Worm (Caenorhabditis elegans) whole organism, early embryonic: ENCODE results near the gene K12H4.2.

Experiments used
- B0310.2 ChIP-seq: sonication (generic microtip); optimal IDR thresholded peaks from 2 replicates; lab custom pipeline; 2016; ENCODE audit warnings: mild to moderate bottlenecking, missing genetic modification characterization, missing compliant biosample characterization
- F13C5.2 ChIP-seq: sonication (generic microtip); optimal IDR thresholded peaks from 2 replicates; lab custom pipeline; 2017; ENCODE audit warnings: mild to moderate bottlenecking, missing genetic modification characterization, inconsistent platforms, missing compliant biosample characterization
- aly-1 ChIP-seq: sonication (generic microtip); optimal IDR thresholded peaks from 2 replicates; lab custom pipeline; 2016; ENCODE audit warnings: missing genetic modification characterization, missing compliant biosample characterization
- ama-1 ChIP-seq: fragments of 150-350 bp; optimal IDR thresholded peaks from 2 replicates; lab custom pipeline; 2014
- ceh-13 ChIP-seq: fragments of 200-800 bp; sonication (Bioruptor generic); optimal IDR thresholded peaks from 2 replicates; lab custom pipeline; 2018; ENCODE audit warnings: mild to moderate bottlenecking, missing genetic modification characterization, missing compliant biosample characterization
- ceh-36 ChIP-seq: sonication (generic microtip); optimal IDR thresholded peaks from 2 replicates; lab custom pipeline; 2016; ENCODE audit warnings: missing genetic modification characterization, inconsistent platforms, missing compliant biosample characterization
- ets-7 ChIP-seq: sonication (generic microtip); optimal IDR thresholded peaks from 2 replicates; lab custom pipeline; 2016; ENCODE audit warnings: missing genotype, missing genetic modification characterization, missing compliant biosample characterization
- flt-1 ChIP-seq: fragments of 200-800 bp; sonication (Bioruptor generic); IDR thresholded peaks from 2 replicates; pipeline ENCODE4 v1.3.6; 2022; ENCODE audit warnings: missing genetic modification characterization, missing compliant biosample characterization
- hmbx-1 ChIP-seq: sonication (generic microtip); optimal IDR thresholded peaks from 2 replicates; lab custom pipeline; 2016; ENCODE audit warnings: mild to moderate bottlenecking, missing genetic modification characterization, missing compliant biosample characterization
- hmg-4 ChIP-seq: fragments of 200-800 bp; sonication (Bioruptor generic); optimal IDR thresholded peaks from 2 replicates; lab custom pipeline; 2018; ENCODE audit warnings: mild to moderate bottlenecking, missing genetic modification characterization, missing compliant biosample characterization
- hnd-1 ChIP-seq: sonication (generic microtip); optimal IDR thresholded peaks from 2 replicates; lab custom pipeline; 2016; ENCODE audit warnings: missing genetic modification characterization, missing compliant biosample characterization
- pes-1 ChIP-seq: fragments of 200-800 bp; sonication (Bioruptor generic); IDR thresholded peaks from 2 replicates; pipeline ENCODE4 v1.3.6; 2022; ENCODE audit warnings: missing genetic modification reagents, missing genetic modification characterization, missing compliant biosample characterization
- scrt-1 ChIP-seq: fragments of 200-800 bp; sonication (Bioruptor generic); IDR thresholded peaks from 2 replicates; pipeline ENCODE4 v1.3.6; 2022; ENCODE audit warnings: missing genetic modification characterization, missing compliant biosample characterization
- sea-1 ChIP-seq: fragments of 200-800 bp; sonication (Bioruptor generic); conservative IDR thresholded peaks from 2 replicates; pipeline ENCODE4 v1.3.6; 2022; ENCODE audit warnings: missing genetic modification characterization, missing compliant biosample characterization
- tbx-11 ChIP-seq: fragments of 200-800 bp; sonication (Bioruptor generic); IDR thresholded peaks from 2 replicates; pipeline ENCODE4 v1.3.6; 2022; ENCODE audit warnings: missing genetic modification characterization, missing compliant biosample characterization
- tbx-37 ChIP-seq: fragments of 200-800 bp; sonication (Bioruptor generic); conservative IDR thresholded peaks from 2 replicates; pipeline ENCODE4 v1.3.6; 2022; ENCODE audit warnings: missing genetic modification reagents, missing genetic modification characterization, missing compliant biosample characterization
- tra-4 ChIP-seq: sonication (generic microtip); optimal IDR thresholded peaks from 2 replicates; lab custom pipeline; 2017; ENCODE audit warnings: missing genetic modification characterization, missing compliant biosample characterization

The K12H4.2 gene

DNA sequence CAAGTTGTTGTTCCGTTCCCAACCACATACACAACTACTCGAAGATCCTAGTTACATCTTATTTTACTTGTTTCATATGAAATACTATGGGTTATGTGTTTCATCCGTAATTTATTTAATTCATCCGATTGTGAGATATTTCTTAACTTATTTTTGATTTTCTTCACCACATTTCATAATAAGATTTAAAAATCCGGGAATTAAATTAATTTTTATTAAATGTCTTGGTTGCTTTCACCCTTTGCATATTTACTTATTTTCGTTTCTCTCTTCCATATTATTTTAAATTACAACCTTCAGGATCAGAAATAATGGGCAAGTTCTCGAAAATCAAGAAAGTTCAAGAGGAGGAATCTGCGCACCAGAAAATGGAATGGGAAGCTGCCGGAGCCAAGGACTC is 1.8 kb upstream of the K12H4.2 start, which contains the start of gene K12H4.3:
Gene K12H4.3, plus strand, starts transcription at position 301 of the 400 bp plus-strand sequence.
- no peak for TF ChIP-seq hmbx-1 (tag; lab: Kevin White, UChicago)
- TF ChIP-seq tbx-37 (GFP tag; lab: Robert Waterston, UW): no peak
- TF ChIP-seq ama-1 (lab: Kevin White, UChicago): no peak
- no peak for TF ChIP-seq F13C5.2 (tag; lab: Kevin White, UChicago)
- no peak for TF ChIP-seq ceh-36
- TF ChIP-seq pes-1 (GFP tag; lab: Robert Waterston, UW): no peak
- TF ChIP-seq hnd-1 (tag; lab: Kevin White, UChicago): no peak
- no peak for TF ChIP-seq scrt-1
- no peak for TF ChIP-seq ceh-13 (GFP tag; lab: Kevin White, UChicago)
- TF ChIP-seq tra-4 (tag; lab: Kevin White, UChicago): no peak
- no peak for TF ChIP-seq B0310.2
- TF ChIP-seq tbx-11: no peak
- TF ChIP-seq hmg-4 (GFP tag; lab: Kevin White, UChicago): no peak
- TF ChIP-seq flt-1: no peak
- no peak for TF ChIP-seq aly-1 (tag; lab: Kevin White, UChicago)

DNA sequence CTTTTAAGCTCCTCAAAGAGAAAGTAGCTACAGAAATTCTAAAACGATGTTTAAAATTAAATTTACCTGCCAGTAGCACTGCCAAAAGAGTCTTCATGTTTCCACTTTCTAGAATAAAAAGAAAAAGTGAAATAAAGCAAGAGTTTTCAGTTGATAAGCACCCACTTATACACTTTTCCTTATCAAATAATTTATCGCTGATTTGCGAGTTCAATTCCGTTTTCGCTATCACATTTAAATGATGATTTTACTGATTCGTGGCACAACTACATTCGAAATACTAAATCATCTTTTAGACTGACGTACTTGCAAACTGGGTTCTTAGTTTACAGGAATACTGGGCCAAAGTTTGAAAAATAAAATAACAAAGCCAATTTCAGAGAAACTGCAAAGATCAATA is 3.4 kb downstream of the K12H4.2 start, which contains the start of gene K12H4.7:
Gene K12H4.7, minus strand, starts transcription at position 138 of the 400 bp plus-strand sequence.
- TF ChIP-seq ceh-13 (GFP tag; lab: Kevin White, UChicago) (no peak), hnd-1 (tag; lab: Kevin White, UChicago) (no peak), tbx-11 (no peak), flt-1 (no peak), scrt-1 (no peak), tbx-37 (GFP tag; lab: Robert Waterston, UW) (no peak), B0310.2 (no peak), hmg-4 (GFP tag; lab: Kevin White, UChicago) (no peak), pes-1 (GFP tag; lab: Robert Waterston, UW) (no peak), ama-1 (lab: Kevin White, UChicago) (no peak)

DNA sequence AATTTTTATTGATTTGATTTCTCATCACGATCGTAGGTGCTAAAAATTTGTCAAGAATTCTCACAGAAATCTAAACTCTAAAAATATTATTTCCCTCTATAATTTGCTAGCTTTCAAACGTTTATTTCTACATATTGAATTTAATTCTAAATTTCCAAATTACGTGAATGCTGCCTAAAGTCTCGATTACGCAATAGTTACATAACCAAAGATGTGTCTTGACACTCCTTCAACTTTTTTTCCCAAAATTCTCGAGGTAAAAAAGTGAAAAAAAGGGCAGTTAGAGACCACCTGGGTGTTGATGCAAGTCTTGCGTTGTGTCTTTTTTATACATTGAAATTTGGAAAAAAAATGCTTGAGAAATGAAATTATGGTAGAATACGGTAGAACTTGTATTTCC is 4.3 kb downstream of the K12H4.2 start:
- TF ChIP-seq F13C5.2 (tag; lab: Kevin White, UChicago) (no peak), sea-1 (GFP tag; lab: Robert Waterston, UW) (no peak), hmg-4 (GFP tag; lab: Kevin White, UChicago) (no peak), ceh-36 (no peak), aly-1 (tag; lab: Kevin White, UChicago) (no peak), tbx-11 (no peak), scrt-1 (no peak), hnd-1 (tag; lab: Kevin White, UChicago) (no peak), B0310.2 (no peak), ceh-13 (GFP tag; lab: Kevin White, UChicago) (no peak)

DNA sequence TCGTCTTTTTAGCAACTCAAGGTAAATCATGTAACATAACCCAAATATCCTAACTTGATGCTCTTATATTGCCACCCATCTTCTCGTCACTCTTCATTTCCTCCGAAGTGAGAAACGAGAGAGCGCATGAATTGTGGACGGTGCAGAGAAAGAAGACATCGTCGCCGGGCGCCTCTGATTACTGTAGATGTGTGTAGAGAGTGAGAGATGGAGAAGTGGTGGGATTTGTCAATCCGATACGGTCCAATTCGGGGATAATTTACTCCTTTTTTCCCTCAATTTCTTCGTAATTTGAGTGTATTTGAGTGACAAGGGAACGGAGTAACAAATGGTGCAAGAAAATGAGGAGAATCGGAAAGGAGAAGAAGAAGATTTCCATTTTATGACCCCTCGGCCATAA is 13.6 kb downstream of the K12H4.2 start:
- TF ChIP-seq scrt-1 (no peak), B0310.2 (no peak), ama-1 (lab: Kevin White, UChicago) (no peak), hnd-1 (tag; lab: Kevin White, UChicago) (no peak), ceh-36 (no peak)

DNA sequence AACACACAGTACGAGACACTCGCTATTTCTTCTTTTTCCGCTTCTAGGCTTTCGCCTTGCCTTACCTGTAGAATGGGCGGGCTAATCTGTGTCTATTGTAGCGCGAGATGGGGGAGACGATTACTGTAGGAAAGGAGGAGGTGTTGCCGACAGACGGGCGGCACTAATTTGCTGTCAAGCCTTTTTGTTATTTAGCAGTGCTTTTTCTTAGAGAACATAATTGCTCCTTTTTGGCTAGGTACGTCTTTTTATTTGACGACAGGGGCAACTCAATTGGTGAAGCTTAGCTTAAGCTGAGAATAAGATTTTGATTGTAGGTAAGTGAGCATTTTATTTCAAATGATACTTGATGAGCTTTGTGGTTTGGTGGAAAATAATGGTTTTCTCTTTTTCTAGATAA is 16.1 kb downstream of the K12H4.2 start:
- no peak for TF ChIP-seq aly-1 (tag; lab: Kevin White, UChicago)
- no peak for TF ChIP-seq ets-7 (tag; lab: Kevin White, UChicago)
- no peak for TF ChIP-seq ama-1 (lab: Kevin White, UChicago)
- no peak for TF ChIP-seq F13C5.2 (tag; lab: Kevin White, UChicago)
- no peak for TF ChIP-seq scrt-1
- no peak for TF ChIP-seq hnd-1 (tag; lab: Kevin White, UChicago)
- TF ChIP-seq sea-1 (GFP tag; lab: Robert Waterston, UW): no peak
- no peak for TF ChIP-seq ceh-36
- no peak for TF ChIP-seq hmbx-1 (tag; lab: Kevin White, UChicago)
- TF ChIP-seq hmg-4 (GFP tag; lab: Kevin White, UChicago): no peak
- TF ChIP-seq tbx-37 (GFP tag; lab: Robert Waterston, UW): no peak
- no peak for TF ChIP-seq pes-1 (GFP tag; lab: Robert Waterston, UW)
- TF ChIP-seq tra-4 (tag; lab: Kevin White, UChicago): no peak
- TF ChIP-seq ceh-13 (GFP tag; lab: Kevin White, UChicago): no peak
- TF ChIP-seq flt-1: no peak
- TF ChIP-seq B0310.2: no peak

DNA sequence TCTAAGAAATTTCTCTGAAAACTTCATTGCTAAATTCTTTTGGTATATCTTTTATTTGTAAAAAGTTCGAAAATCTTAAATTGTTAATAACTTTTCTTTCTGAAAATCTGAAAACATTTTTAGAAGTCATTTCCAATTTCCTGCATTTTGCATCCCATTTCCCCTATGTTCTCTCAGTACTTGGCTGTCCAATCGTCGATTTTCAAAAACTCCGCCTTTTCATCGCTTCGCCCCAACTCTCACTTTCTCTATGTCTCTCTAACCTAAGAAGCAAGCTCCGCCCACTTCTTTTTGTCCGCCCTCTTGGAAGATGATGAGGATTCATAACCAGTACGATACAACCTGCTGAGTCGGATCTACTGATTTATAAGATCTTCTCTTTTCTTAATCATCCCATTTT is 17.6 kb downstream of the K12H4.2 start:
- TF ChIP-seq scrt-1 (no peak), ceh-13 (GFP tag; lab: Kevin White, UChicago) (no peak), F13C5.2 (tag; lab: Kevin White, UChicago) (no peak), ama-1 (lab: Kevin White, UChicago) (no peak), tbx-11 (no peak), hmg-4 (GFP tag; lab: Kevin White, UChicago) (no peak), hnd-1 (tag; lab: Kevin White, UChicago) (no peak), tra-4 (tag; lab: Kevin White, UChicago) (no peak), ceh-36 (no peak), tbx-37 (GFP tag; lab: Robert Waterston, UW) (no peak), B0310.2 (no peak), hmbx-1 (tag; lab: Kevin White, UChicago) (no peak), ets-7 (tag; lab: Kevin White, UChicago) (no peak)

DNA sequence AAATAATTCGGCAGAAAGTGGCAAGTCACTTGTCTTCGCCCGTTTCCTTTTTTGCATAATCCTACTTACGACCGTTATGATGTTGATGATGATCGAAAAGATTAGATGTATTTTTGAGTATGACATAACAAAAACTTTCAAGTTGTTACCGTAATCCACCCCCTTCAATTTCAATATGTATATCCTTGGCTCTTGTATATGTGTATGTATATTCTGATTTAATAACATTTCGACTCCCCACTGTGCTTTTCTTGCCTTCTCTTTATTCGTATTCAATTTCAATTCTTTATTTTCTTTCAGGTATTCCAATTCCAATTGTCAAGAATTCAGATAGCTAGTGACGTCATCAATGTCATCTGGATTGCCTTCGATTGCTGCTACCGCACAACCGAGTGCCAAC is 19.5 kb downstream of the K12H4.2 start, which contains the start of gene pros-1:
Gene pros-1, plus strand, starts transcription at position 301 of the 400 bp plus-strand sequence.
- TF ChIP-seq flt-1 (no peak), sea-1 (GFP tag; lab: Robert Waterston, UW) (no peak), hmbx-1 (tag; lab: Kevin White, UChicago) (no peak), aly-1 (tag; lab: Kevin White, UChicago) (no peak)

DNA sequence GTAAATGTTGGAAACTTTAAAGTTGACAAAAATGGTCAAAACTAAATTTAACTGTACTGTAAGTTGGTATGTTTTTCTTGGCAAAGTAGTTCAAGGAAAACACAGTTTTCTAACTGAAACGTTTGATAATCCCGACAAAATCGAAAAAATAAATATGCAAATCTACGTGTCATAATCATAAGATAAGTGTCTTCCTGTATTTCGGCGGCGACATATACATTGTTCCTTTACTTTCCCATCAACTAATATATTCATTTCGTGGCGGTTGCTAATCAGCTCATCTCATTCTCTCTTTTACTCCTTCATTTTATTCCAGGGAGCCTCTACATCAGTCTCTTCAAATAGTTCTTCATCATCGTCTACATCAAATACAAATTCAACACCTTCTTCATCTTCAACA is 20.3 kb downstream of the K12H4.2 start:
- TF ChIP-seq scrt-1: no peak
